Fruit fly (Drosophila melanogaster) whole organism, prepupa: Measurements from ENCODE around the gene nudE.

Source experiments
- CG10631 ChIP-seq: fragments of 200-800 bp; sonication (Bioruptor generic); optimal IDR thresholded peaks from 2 replicates; lab custom pipeline; 2016; ENCODE audit warnings: missing biosample characterization, missing genetic modification characterization
- CG4318 ChIP-seq: fragments of 200-800 bp; sonication (Bioruptor generic); optimal IDR thresholded peaks from 3 replicates; lab custom pipeline; 2017; ENCODE audit warnings: missing biosample characterization, mild to moderate bottlenecking, missing genetic modification characterization
- CG7368 ChIP-seq: fragments of 200-800 bp; sonication (Bioruptor generic); optimal IDR thresholded peaks from 3 replicates; lab custom pipeline; 2016; ENCODE audit warnings: missing biosample characterization, missing genetic modification characterization
- Hr39 ChIP-seq: fragments of 200-800 bp; sonication (Bioruptor generic); optimal IDR thresholded peaks from 2 replicates; lab custom pipeline; 2016; ENCODE audit warnings: missing biosample characterization, missing genetic modification characterization
- Lpt ChIP-seq: fragments of 200-800 bp; sonication (Bioruptor generic); optimal IDR thresholded peaks from 3 replicates; lab custom pipeline; 2016; ENCODE audit warnings: missing biosample characterization, missing genetic modification characterization
- Sox102F ChIP-seq: fragments of 200-800 bp; sonication (Bioruptor generic); optimal IDR thresholded peaks from 2 replicates; lab custom pipeline; 2016; ENCODE audit warnings: missing biosample characterization, mild to moderate bottlenecking, missing genetic modification characterization
- achi ChIP-seq: fragments of 200-800 bp; sonication (Bioruptor generic); optimal IDR thresholded peaks from 3 replicates; lab custom pipeline; 2016; ENCODE audit warnings: missing biosample characterization, missing genetic modification characterization
- eg ChIP-seq: fragments of 200-800 bp; sonication (Bioruptor generic); IDR thresholded peaks from 3 replicates; pipeline ENCODE4 v1.3.6; 2022; ENCODE audit warnings: missing biosample characterization, missing genetic modification characterization
- fd59A ChIP-seq: fragments of 200-800 bp; sonication (Bioruptor generic); optimal IDR thresholded peaks from 2 replicates; lab custom pipeline; 2017; ENCODE audit warnings: missing biosample characterization, mild to moderate bottlenecking, missing genetic modification characterization, missing genetic modification reagents
- pdm3 ChIP-seq: fragments of 200-800 bp; sonication (Bioruptor generic); optimal IDR thresholded peaks from 3 replicates; lab custom pipeline; 2016; ENCODE audit warnings: missing biosample characterization, missing genetic modification characterization
- ss ChIP-seq, 2 experiments: fragments of 200-800 bp; sonication (Bioruptor generic); optimal IDR thresholded peaks; 2 replicates in 1 of 2; 3 replicates in 1 of 2; lab custom pipeline; 2017 to 2018; ENCODE audit warnings: mild to moderate bottlenecking in 2 of 2, missing biosample characterization in 2 of 2, missing genetic modification characterization in 2 of 2, moderate library complexity in 1 of 2
- svp ChIP-seq: fragments of 200-800 bp; sonication (Bioruptor generic); peaks from one replicate; lab custom pipeline; 2016; ENCODE audit warnings: missing biosample characterization, missing genetic modification characterization

dm6 chr3L:9894643-9895042, 4.4 kb upstream of the nudE start, which contains the start of the genes CG6709 and Hez:
- TF ChIP-seq Lpt (GFP tag; lab: Kevin White, UChicago) = no peak
- TF ChIP-seq CG7368 = no peak
- TF ChIP-seq ss (GFP tag; optimal IDR thresholded peaks at IDR 0.05; lab: Kevin White, UChicago) = no peak
- no peak for TF ChIP-seq Sox102F
- no peak for TF ChIP-seq pdm3 (GFP tag; lab: Kevin White, UChicago)
- TF ChIP-seq achi = no peak
- TF ChIP-seq Hr39 (GFP tag; lab: Kevin White, UChicago) = no peak
- no peak for TF ChIP-seq fd59A
- TF ChIP-seq eg (GFP tag; lab: Robert Waterston, UW) = no peak
- TF ChIP-seq svp (GFP tag; lab: Kevin White, UChicago) = no peak
- no peak for TF ChIP-seq CG4318 (GFP tag; lab: Kevin White, UChicago)
- no peak for TF ChIP-seq CG10631
